Fruit fly (Drosophila melanogaster) whole organism, larva: Measurements from ENCODE around the gene Arglu1.

Experiments
- noc ChIP-seq: fragments of 200-800 bp; sonication (Bioruptor generic); optimal IDR thresholded peaks from 3 replicates; lab custom pipeline; 2019; ENCODE audit warnings: missing biosample characterization, mild to moderate bottlenecking, missing genetic modification characterization, moderate library complexity

Gene Arglu1

dm6 chr2L:9887856-9888269, 50.1 kb downstream of the Arglu1 start, which contains the start of gene Fkbp59:
TSS of gene Fkbp59 (plus strand) at chr2L:9888005.
- TF ChIP-seq noc: no peak

- TF ChIP-seq noc: no peak
Measured at dm6 chr2L:9886086-9886485, 51.8 kb downstream of the Arglu1 start, which contains the start of gene nAChRalpha6. TSS of gene nAChRalpha6 (minus strand) at chr2L:9886250.
